Fruit fly (Drosophila melanogaster) whole organism, wandering third instar larva: ENCODE data around the gene CG33263.
A peak's percentile ranks its signal among the peaks of the same experiment; 100 is the strongest.

ENCODE experiments used
- Abd-B ChIP-seq: fragments of >200 bp; optimal IDR thresholded peaks from 2 replicates; lab custom pipeline; 2017; ENCODE audit warnings: missing biosample characterization, missing genetic modification characterization
- CG32264 ChIP-seq: fragments of 200-800 bp; sonication (Bioruptor generic); optimal IDR thresholded peaks from 2 replicates; lab custom pipeline; 2016; ENCODE audit warnings: missing biosample characterization, missing genetic modification characterization
- CG9705 ChIP-seq: fragments of 200-800 bp; sonication (Bioruptor generic); optimal IDR thresholded peaks from 2 replicates; lab custom pipeline; 2018; ENCODE audit warnings: missing biosample characterization, mild to moderate bottlenecking, missing genetic modification characterization
- CrebA ChIP-seq: fragments of 200-800 bp; sonication (Bioruptor generic); optimal IDR thresholded peaks from 2 replicates; lab custom pipeline; 2016; ENCODE audit warnings: missing biosample characterization, mild to moderate bottlenecking, missing genetic modification characterization, borderline replicate concordance
- Dfd ChIP-seq: fragments of >200 bp; optimal IDR thresholded peaks from 2 replicates; lab custom pipeline; 2017; ENCODE audit warnings: missing biosample characterization, missing genetic modification characterization
- Dif ChIP-seq: fragments of 200-275, 200-300 bp; sonication (Bioruptor generic); optimal IDR thresholded peaks from 2 replicates; lab custom pipeline; 2018; ENCODE audit warnings: missing biosample characterization, missing genetic modification characterization; ENCODE audit not compliant: partially characterized antibody
- HLH106 ChIP-seq: fragments of 200-800 bp; optimal IDR thresholded peaks from 3 replicates; lab custom pipeline; 2019; ENCODE audit warnings: missing biosample characterization, mild to moderate bottlenecking, missing genetic modification characterization, moderate library complexity
- Hnf4 ChIP-seq: fragments of 200-800 bp; sonication (Bioruptor generic); optimal IDR thresholded peaks from 2 replicates; lab custom pipeline; 2016; ENCODE audit warnings: missing biosample characterization, mild to moderate bottlenecking, missing genetic modification characterization
- Hr78 ChIP-seq: fragments of >200 bp; optimal IDR thresholded peaks from 2 replicates; lab custom pipeline; 2017; ENCODE audit warnings: missing biosample characterization, missing genetic modification characterization
- Jra ChIP-seq: sonication (Bioruptor generic); optimal IDR thresholded peaks from 2 replicates; lab custom pipeline; 2016; ENCODE audit warnings: missing biosample characterization, missing genetic modification characterization
- Mio ChIP-seq: sonication (Bioruptor generic); optimal IDR thresholded peaks from 2 replicates; lab custom pipeline; 2016; ENCODE audit warnings: missing biosample characterization, missing genetic modification characterization
- Myc ChIP-seq: fragments of >200 bp; optimal IDR thresholded peaks from 2 replicates; lab custom pipeline; 2017
- N ChIP-seq: fragments of >200 bp; optimal IDR thresholded peaks from 2 replicates; lab custom pipeline; 2018; ENCODE audit warnings: missing biosample characterization, missing external identifiers, missing genetic modification characterization
- OdsH ChIP-seq: fragments of 200-800 bp; sonication (Bioruptor generic); optimal IDR thresholded peaks from 2 replicates; lab custom pipeline; 2016; ENCODE audit warnings: missing biosample characterization, mild to moderate bottlenecking, missing genetic modification characterization
- Sp1 ChIP-seq: fragments of 200-800 bp; sonication (Bioruptor generic); optimal IDR thresholded peaks from 3 replicates; lab custom pipeline; 2019; ENCODE audit warnings: missing biosample characterization, mild to moderate bottlenecking, missing genetic modification characterization, moderate library complexity
- Vsx2 ChIP-seq: fragments of 200-300, 225-300 bp; sonication (Bioruptor generic); optimal IDR thresholded peaks from 2 replicates; lab custom pipeline; 2018; ENCODE audit warnings: missing biosample characterization, missing genetic modification characterization; ENCODE audit not compliant: partially characterized antibody
- br ChIP-seq: fragments of 200-800 bp; sonication (Bioruptor generic); optimal IDR thresholded peaks from 2 replicates; lab custom pipeline; 2016; ENCODE audit warnings: missing biosample characterization, missing genetic modification characterization
- brk ChIP-seq: fragments of 200-800 bp; sonication (Bioruptor generic); optimal IDR thresholded peaks from 2 replicates; lab custom pipeline; 2016; ENCODE audit warnings: missing biosample characterization, mild to moderate bottlenecking, missing genetic modification characterization
- dl ChIP-seq, 2 experiments: fragments of 175-275, 200-275 bp in 1 of 2; fragments of 200-275 bp in 1 of 2; sonication (Bioruptor generic); optimal IDR thresholded peaks; lab custom pipeline; 2018; ENCODE audit warnings: mild to moderate bottlenecking in 2 of 2, missing biosample characterization in 2 of 2, missing genetic modification characterization in 2 of 2, moderate library complexity in 2 of 2; ENCODE audit not compliant: partially characterized antibody in 2 of 2, insufficient read depth in 1 of 2
- dmrt93B ChIP-seq: fragments of 200-800 bp; sonication (Bioruptor generic); optimal IDR thresholded peaks from 2 replicates; lab custom pipeline; 2018; ENCODE audit warnings: missing biosample characterization, mild to moderate bottlenecking, missing genetic modification characterization
- ey ChIP-seq: fragments of 200-800 bp; sonication (Bioruptor generic); optimal IDR thresholded peaks from 2 replicates; lab custom pipeline; 2016; ENCODE audit warnings: missing biosample characterization, missing genetic modification characterization
- foxo ChIP-seq, 2 experiments: fragments of 200-800 bp; sonication (Bioruptor generic); optimal IDR thresholded peaks; 2 replicates in 1 of 2; 3 replicates in 1 of 2; lab custom pipeline; 2016 to 2017; ENCODE audit warnings: missing biosample characterization in 2 of 2, missing genetic modification characterization in 2 of 2
- fru ChIP-seq: fragments of 200-800 bp; sonication (Bioruptor generic); optimal IDR thresholded peaks from 3 replicates; lab custom pipeline; 2016; ENCODE audit warnings: missing biosample characterization, mild to moderate bottlenecking, missing genetic modification characterization
- jim ChIP-seq: fragments of 175-275, 200-325 bp; sonication (Bioruptor generic); optimal IDR thresholded peaks from 2 replicates; lab custom pipeline; 2016; ENCODE audit warnings: missing biosample characterization, mild to moderate bottlenecking, missing genetic modification characterization
- pan ChIP-seq: fragments of >200 bp; optimal IDR thresholded peaks from 2 replicates; lab custom pipeline; 2017
- psq ChIP-seq: fragments of 200-800 bp; sonication (Bioruptor generic); optimal IDR thresholded peaks from 3 replicates; lab custom pipeline; 2017; ENCODE audit warnings: missing biosample characterization, mild to moderate bottlenecking, missing genetic modification characterization, moderate library complexity
- rgr ChIP-seq: fragments of 200-800 bp; sonication (Bioruptor generic); optimal IDR thresholded peaks from 3 replicates; lab custom pipeline; 2016; ENCODE audit warnings: missing biosample characterization, mild to moderate bottlenecking, missing genetic modification characterization
- sage ChIP-seq: fragments of 200-800 bp; sonication (Bioruptor generic); optimal IDR thresholded peaks from 2 replicates; lab custom pipeline; 2016; ENCODE audit warnings: missing biosample characterization, mild to moderate bottlenecking, missing genetic modification characterization
- sv ChIP-seq: fragments of 200-800 bp; sonication (Bioruptor generic); optimal IDR thresholded peaks from 3 replicates; lab custom pipeline; 2016; ENCODE audit warnings: missing biosample characterization, missing genetic modification characterization
- tai ChIP-seq: sonication (Bioruptor generic); optimal IDR thresholded peaks from 2 replicates; lab custom pipeline; 2016; ENCODE audit warnings: missing biosample characterization, missing genetic modification characterization
- usp ChIP-seq: fragments of >200 bp; optimal IDR thresholded peaks from 2 replicates; lab custom pipeline; 2017; ENCODE audit warnings: missing biosample characterization, missing genetic modification characterization
- woc ChIP-seq: sonication (Bioruptor generic); optimal IDR thresholded peaks from 2 replicates; lab custom pipeline; 2016; ENCODE audit warnings: missing biosample characterization, mild to moderate bottlenecking, missing genetic modification characterization

The CG33263 gene

DNA sequence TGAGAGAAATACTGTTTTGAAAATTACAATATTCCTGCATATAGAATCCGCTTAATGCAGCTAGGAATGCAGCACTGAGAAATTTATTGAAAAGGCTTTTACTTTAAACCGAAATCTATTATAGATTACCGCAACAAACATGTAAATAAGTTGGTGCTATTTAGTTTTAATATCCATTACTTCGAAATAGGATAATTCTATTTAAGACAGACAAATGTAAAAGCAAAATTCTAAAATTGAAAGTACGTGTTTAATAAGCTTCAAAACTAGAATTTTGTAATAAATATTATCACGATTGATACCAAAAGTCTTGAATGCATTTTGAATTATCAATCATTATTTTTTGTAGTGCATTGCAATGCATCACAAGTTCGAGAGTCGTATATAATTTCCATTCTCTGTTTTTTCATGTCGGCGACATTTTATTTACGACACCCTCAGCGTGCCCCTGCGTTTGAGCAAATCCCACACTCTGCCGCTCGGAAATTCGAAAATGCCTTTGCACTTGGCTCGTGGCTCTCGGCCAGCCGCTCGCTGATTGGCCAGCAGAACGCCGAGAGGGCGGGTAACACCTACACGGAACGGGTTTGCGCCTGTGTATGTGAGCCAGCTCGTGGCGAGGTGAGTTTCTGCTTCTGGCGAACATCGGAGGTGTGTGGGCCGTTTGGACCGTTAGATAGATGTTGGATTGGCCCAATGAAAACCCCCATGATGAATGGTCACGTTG, 20.7 kb downstream of the CG33263 start:
- TF ChIP-seq tai (GFP tag; lab: Kevin White, UChicago), result no peak
- no peak for TF ChIP-seq br (GFP tag; lab: Kevin White, UChicago)
- no peak for TF ChIP-seq rgr (GFP tag; lab: Kevin White, UChicago)
- TF ChIP-seq foxo (GFP tag; optimal IDR thresholded peaks at IDR 0.05; lab: Kevin White, UChicago), result no peak
- TF ChIP-seq brk, result no peak
- no peak for TF ChIP-seq HLH106

- TF ChIP-seq sv (GFP tag; lab: Kevin White, UChicago) (no peak), Hr78 (GFP tag; lab: Kevin White, UChicago) (no peak), ey (GFP tag; lab: Kevin White, UChicago) (no peak), Sp1 (peak; percentile 32), pan (lab: Kevin White, UChicago) (no peak), br (GFP tag; lab: Kevin White, UChicago) (no peak), Vsx2 (GFP tag; lab: Kevin White, UChicago) (no peak), Dfd (no peak), Hnf4 (GFP tag; lab: Kevin White, UChicago) (no peak), Mio (no peak), dl (GFP tag; optimal IDR thresholded peaks at IDR 0.05; lab: Kevin White, UChicago; ENCODE audit: insufficient read depth in 1 of 2, partially characterized antibody in 2 of 2) (no peak), jim (GFP tag; lab: Kevin White, UChicago) (peak; percentile 35), fru (no peak), CrebA (GFP tag; lab: Kevin White, UChicago) (no peak), Jra (peak; percentile 38), CG32264 (GFP tag; lab: Kevin White, UChicago) (no peak), psq (GFP tag; lab: Kevin White, UChicago) (no peak), Myc (lab: Kevin White, UChicago) (no peak), HLH106 (no peak), woc (no peak), dmrt93B (GFP tag; lab: Kevin White, UChicago) (no peak)
These were observed 23.0 kb downstream of the CG33263 start, which contains the start of gene sens for dm6 chr3L:13400872-13401418. sens (minus strand) TSS chr3L:13401125.

dm6 chr3L:13397656-13398055, 26.3 kb downstream of the CG33263 start:
- no peak for TF ChIP-seq CG9705
- no peak for TF ChIP-seq Hr78 (GFP tag; lab: Kevin White, UChicago)
- TF ChIP-seq usp (GFP tag; lab: Kevin White, UChicago), result no peak
- TF ChIP-seq N (GFP tag; lab: Kevin White, UChicago), result no peak
- no peak for TF ChIP-seq pan (lab: Kevin White, UChicago)
- no peak for TF ChIP-seq Vsx2 (GFP tag; lab: Kevin White, UChicago)
- TF ChIP-seq br (GFP tag; lab: Kevin White, UChicago), result no peak
- TF ChIP-seq ey (GFP tag; lab: Kevin White, UChicago), result no peak
- no peak for TF ChIP-seq Dif (GFP tag; lab: Kevin White, UChicago)
- TF ChIP-seq fru, result no peak
- no peak for TF ChIP-seq dmrt93B (GFP tag; lab: Kevin White, UChicago)
- no peak for TF ChIP-seq CrebA (GFP tag; lab: Kevin White, UChicago)

- TF ChIP-seq OdsH (GFP tag; lab: Kevin White, UChicago) (peak; percentile 22), usp (GFP tag; lab: Kevin White, UChicago) (no peak), foxo (GFP tag; optimal IDR thresholded peaks at IDR 0.05; lab: Kevin White, UChicago) (peak in 1 of 2 experiments; percentile 20), psq (GFP tag; lab: Kevin White, UChicago) (no peak), HLH106 (peak; percentile 23), Abd-B (GFP tag; lab: Kevin White, UChicago) (no peak), sage (GFP tag; lab: Kevin White, UChicago) (no peak)
These were observed 30.4 kb downstream of the CG33263 start for dm6 chr3L:13393538-13393937.
